Worm (Caenorhabditis elegans) whole organism, L2 larva: ENCODE data around the gene fipr-8.
A peak's percentile ranks its signal among the peaks of the same experiment; 100 is the strongest.

Experiments
- C34F6.9 ChIP-seq: fragments of 150-350 bp; optimal IDR thresholded peaks from 2 replicates; lab custom pipeline; 2014; ENCODE audit warnings: missing biosample characterization, missing genetic modification characterization
- F13H6.1 ChIP-seq: sonication (generic microtip); optimal IDR thresholded peaks from 2 replicates; lab custom pipeline; 2016; ENCODE audit warnings: missing genetic modification characterization, missing compliant biosample characterization
- R02D3.7 ChIP-seq: fragments of 150-350 bp; optimal IDR thresholded peaks from 2 replicates; lab custom pipeline; 2014; ENCODE audit warnings: missing biosample characterization, missing genetic modification characterization
- aly-2 ChIP-seq: fragments of 150-350 bp; optimal IDR thresholded peaks from 2 replicates; lab custom pipeline; 2014; ENCODE audit warnings: missing biosample characterization, missing genetic modification characterization
- ama-1 ChIP-seq: fragments of 150-350 bp; optimal IDR thresholded peaks from 2 replicates; lab custom pipeline; 2018; ENCODE audit warnings: inconsistent platforms
- ceh-16 ChIP-seq: fragments of 150-350 bp; optimal IDR thresholded peaks from 2 replicates; lab custom pipeline; 2014; ENCODE audit warnings: missing biosample characterization, missing genetic modification characterization
- ceh-82 ChIP-seq: fragments of 150-350 bp; optimal IDR thresholded peaks from 2 replicates; lab custom pipeline; 2014; ENCODE audit warnings: missing biosample characterization, missing genetic modification characterization
- crh-2 ChIP-seq: sonication (generic microtip); optimal IDR thresholded peaks from 2 replicates; lab custom pipeline; 2017; ENCODE audit warnings: missing biosample characterization, missing genetic modification characterization
- dmd-4 ChIP-seq: sonication (generic microtip); optimal IDR thresholded peaks from 2 replicates; lab custom pipeline; 2017; ENCODE audit warnings: missing biosample characterization, missing genetic modification characterization
- egl-27 ChIP-seq: sonication (generic microtip); optimal IDR thresholded peaks from 3 replicates; lab custom pipeline; 2017; ENCODE audit warnings: missing biosample characterization, missing genetic modification reagents, missing genetic modification characterization
- elt-3 ChIP-seq: sonication (generic microtip); optimal IDR thresholded peaks from 2 replicates; lab custom pipeline; 2017; ENCODE audit warnings: missing biosample characterization, missing genetic modification characterization
- fos-1 ChIP-seq: fragments of 150-350 bp; optimal IDR thresholded peaks from 2 replicates; lab custom pipeline; 2014; ENCODE audit warnings: missing biosample characterization, missing genetic modification characterization
- gmeb-1 ChIP-seq: fragments of 150-350 bp; optimal IDR thresholded peaks from 2 replicates; lab custom pipeline; 2014; ENCODE audit warnings: missing biosample characterization, missing genetic modification characterization
- lin-11 ChIP-seq: fragments of 150-350 bp; sonication (generic microtip); optimal IDR thresholded peaks from 2 replicates; lab custom pipeline; 2014; ENCODE audit warnings: missing biosample characterization, missing genetic modification characterization, inconsistent platforms, mixed read lengths
- lin-13 ChIP-seq: fragments of 150-350 bp; optimal IDR thresholded peaks from 2 replicates; lab custom pipeline; 2014; ENCODE audit warnings: missing biosample characterization, missing genetic modification reagents, missing genetic modification characterization
- lin-39 ChIP-seq: fragments of 150-350 bp; optimal IDR thresholded peaks from 2 replicates; lab custom pipeline; 2014; ENCODE audit warnings: missing biosample characterization, missing genetic modification reagents, missing genetic modification characterization
- lsy-2 ChIP-seq, 2 experiments: fragments of 150-350 bp in 1 of 2; sonication (generic microtip) in 1 of 2; optimal IDR thresholded peaks; 2 replicates each; lab custom pipeline; 2014 to 2017; ENCODE audit warnings: missing biosample characterization in 2 of 2, missing genetic modification characterization in 2 of 2
- mbf-1 ChIP-seq: sonication (generic microtip); optimal IDR thresholded peaks from 2 replicates; lab custom pipeline; 2017; ENCODE audit warnings: missing biosample characterization, missing genetic modification characterization
- mdl-1 ChIP-seq, 2 experiments: fragments of 150-350 bp in 1 of 2; sonication (generic microtip) in 1 of 2; optimal IDR thresholded peaks; 2 replicates each; lab custom pipeline; 2017; ENCODE audit warnings: missing biosample characterization in 2 of 2, missing genetic modification characterization in 2 of 2
- nhr-10 ChIP-seq: sonication (generic microtip); optimal IDR thresholded peaks from 2 replicates; lab custom pipeline; 2017; ENCODE audit warnings: missing biosample characterization, missing genetic modification characterization
- nhr-11 ChIP-seq: fragments of 150-350 bp; optimal IDR thresholded peaks from 2 replicates; lab custom pipeline; 2014; ENCODE audit warnings: missing biosample characterization, missing genetic modification characterization
- nhr-129 ChIP-seq: fragments of 150-350 bp; optimal IDR thresholded peaks from 2 replicates; lab custom pipeline; 2014; ENCODE audit warnings: missing biosample characterization, missing genetic modification characterization
- nhr-21 ChIP-seq: fragments of 150-350 bp; optimal IDR thresholded peaks from 2 replicates; lab custom pipeline; 2014; ENCODE audit warnings: missing biosample characterization, missing genetic modification characterization
- nhr-237 ChIP-seq: fragments of 150-350 bp; optimal IDR thresholded peaks from 2 replicates; lab custom pipeline; 2014; ENCODE audit warnings: missing biosample characterization, missing genetic modification characterization
- nhr-25 ChIP-seq: fragments of 150-350 bp; sonication (generic microtip); optimal IDR thresholded peaks from 3 replicates; lab custom pipeline; 2014; ENCODE audit warnings: missing biosample characterization, missing genetic modification characterization
- nhr-6 ChIP-seq: fragments of 150-350 bp; optimal IDR thresholded peaks from 2 replicates; lab custom pipeline; 2014; ENCODE audit warnings: missing biosample characterization, missing genetic modification characterization
- peb-1 ChIP-seq: fragments of 150-350 bp; optimal IDR thresholded peaks from 2 replicates; lab custom pipeline; 2014; ENCODE audit warnings: missing biosample characterization, missing genetic modification characterization
- sem-4 ChIP-seq: fragments of 150-350 bp; optimal IDR thresholded peaks from 2 replicates; lab custom pipeline; 2014; ENCODE audit warnings: missing biosample characterization, missing genetic modification reagents, missing genetic modification characterization
- skn-1 ChIP-seq: sonication (generic microtip); optimal IDR thresholded peaks from 2 replicates; lab custom pipeline; 2017; ENCODE audit warnings: missing biosample characterization, missing genetic modification characterization
- sma-9 ChIP-seq, 2 experiments: fragments of 150-350 bp in 1 of 2; sonication (generic microtip) in 1 of 2; optimal IDR thresholded peaks; 2 replicates each; lab custom pipeline; 2014 to 2016; ENCODE audit warnings: missing genetic modification characterization in 2 of 2, mild to moderate bottlenecking in 1 of 2, missing biosample characterization in 1 of 2, missing compliant biosample characterization in 1 of 2, missing genetic modification reagents in 1 of 2, moderate library complexity in 1 of 2
- unc-39 ChIP-seq: fragments of 150-350 bp; optimal IDR thresholded peaks from 2 replicates; lab custom pipeline; 2014; ENCODE audit warnings: missing biosample characterization, missing genetic modification characterization
- unc-55 ChIP-seq: fragments of 150-350 bp; sonication (generic microtip); optimal IDR thresholded peaks from 3 replicates; lab custom pipeline; 2014; ENCODE audit warnings: missing biosample characterization, missing genetic modification reagents, missing genetic modification characterization
- zag-1 ChIP-seq: fragments of 150-350 bp; optimal IDR thresholded peaks from 2 replicates; lab custom pipeline; 2014; ENCODE audit warnings: missing biosample characterization, missing genetic modification characterization
- ztf-1 ChIP-seq: fragments of 200-800 bp; sonication (Bioruptor generic); conservative IDR thresholded peaks from 2 replicates; pipeline ENCODE4 v1.3.6; 2022; ENCODE audit warnings: missing genetic modification characterization, missing compliant biosample characterization
- ztf-11 ChIP-seq: sonication (generic microtip); optimal IDR thresholded peaks from 2 replicates; lab custom pipeline; 2017; ENCODE audit warnings: missing biosample characterization, missing genetic modification characterization
- ztf-4 ChIP-seq: fragments of 150-350 bp; optimal IDR thresholded peaks from 2 replicates; lab custom pipeline; 2014; ENCODE audit warnings: missing biosample characterization, missing genetic modification characterization

Gene fipr-8

ce11 chrV:10248255-10248979, 8.7 kb upstream of the fipr-8 start, which contains the start of gene akt-1:
Gene akt-1, plus strand, starts transcription at chrV:10248905.
- TF ChIP-seq egl-27 (tag; lab: Kevin White, UChicago) = no peak
- TF ChIP-seq mdl-1 (tag; optimal IDR thresholded peaks at IDR 0.05; lab: Kevin White, UChicago) = no peak
- no peak for TF ChIP-seq mbf-1 (tag; lab: Kevin White, UChicago)
- no peak for TF ChIP-seq nhr-11
- no peak for TF ChIP-seq ceh-16 (tag; lab: Kevin White, UChicago)
- no peak for TF ChIP-seq elt-3 (tag; lab: Kevin White, UChicago)
- no peak for TF ChIP-seq lin-11
- TF ChIP-seq nhr-6 (tag; lab: Kevin White, UChicago) = no peak
- TF ChIP-seq, all 48 proteins: peak for 0

- TF ChIP-seq ztf-1 (GFP tag; lab: Robert Waterston, UW) (no peak), C34F6.9 (peak; percentile 37), nhr-129 (tag; lab: Kevin White, UChicago) (peak; percentile 32), lsy-2 (tag; optimal IDR thresholded peaks at IDR 0.05; lab: Kevin White, UChicago) (peak in 1 of 2 experiments; percentile 38), R02D3.7 (tag; lab: Kevin White, UChicago) (no peak)
- TF ChIP-seq, all 48 proteins: peak for 3
Observed at ce11 chrV:10247673-10248239, 8.0 kb upstream of the fipr-8 start.

- TF ChIP-seq nhr-11 (no peak), dmd-4 (tag; lab: Kevin White, UChicago) (no peak), lin-39 (tag; lab: Kevin White, UChicago) (no peak), nhr-237 (tag; lab: Kevin White, UChicago) (no peak), F13H6.1 (tag; lab: Kevin White, UChicago) (no peak), nhr-10 (tag; lab: Kevin White, UChicago) (no peak), mdl-1 (tag; optimal IDR thresholded peaks at IDR 0.05; lab: Kevin White, UChicago) (peak in 1 of 2 experiments; percentile 15), elt-3 (tag; lab: Kevin White, UChicago) (no peak), sma-9 (GFP tag; optimal IDR thresholded peaks at IDR 0.05; lab: Kevin White, UChicago) (peak; percentile 0), sma-9 (tag; optimal IDR thresholded peaks at IDR 0.05; lab: Kevin White, UChicago) (no peak)
- TF ChIP-seq, all 48 proteins: peak for 2
Observed at ce11 chrV:10246967-10247366, 7.2 kb upstream of the fipr-8 start.

- TF ChIP-seq nhr-25 (tag; lab: Kevin White, UChicago) (no peak), gmeb-1 (no peak), crh-2 (tag; lab: Kevin White, UChicago) (peak; percentile 68), unc-39 (tag; lab: Kevin White, UChicago) (no peak), sem-4 (tag; lab: Kevin White, UChicago) (no peak), nhr-6 (tag; lab: Kevin White, UChicago) (peak; percentile 47), fos-1 (peak; percentile 6), mdl-1 (tag; optimal IDR thresholded peaks at IDR 0.05; lab: Kevin White, UChicago) (peak; percentile 72 to 94), peb-1 (tag; lab: Kevin White, UChicago) (no peak), sma-9 (GFP tag; optimal IDR thresholded peaks at IDR 0.05; lab: Kevin White, UChicago) (peak; percentile 67), sma-9 (tag; optimal IDR thresholded peaks at IDR 0.05; lab: Kevin White, UChicago) (no peak), ztf-4 (peak; percentile 29), nhr-237 (tag; lab: Kevin White, UChicago) (no peak), ama-1 (lab: Kevin White, UChicago) (no peak), lin-11 (peak; percentile 19), ztf-1 (GFP tag; lab: Robert Waterston, UW) (no peak), ztf-11 (no peak), skn-1 (tag; lab: Kevin White, UChicago) (no peak), elt-3 (tag; lab: Kevin White, UChicago) (no peak), aly-2 (tag; lab: Kevin White, UChicago) (no peak), egl-27 (tag; lab: Kevin White, UChicago) (no peak), C34F6.9 (peak; percentile 79), ceh-82 (tag; lab: Kevin White, UChicago) (no peak), nhr-129 (tag; lab: Kevin White, UChicago) (peak; percentile 88), nhr-21 (tag; lab: Kevin White, UChicago) (peak; percentile 46), zag-1 (tag; lab: Kevin White, UChicago) (no peak), lsy-2 (tag; optimal IDR thresholded peaks at IDR 0.05; lab: Kevin White, UChicago) (peak; percentile 11 to 73), unc-55 (no peak), lin-13 (GFP tag; lab: Kevin White, UChicago) (peak; percentile 27)
- TF ChIP-seq, all 48 proteins: peak for 12
Observed at ce11 chrV:10246443-10246885, 6.7 kb upstream of the fipr-8 start.
